Worm (Caenorhabditis elegans) whole organism, L4 larva: Measurements from ENCODE around the gene din-1.
A peak's percentile ranks its signal among the peaks of the same experiment; 100 is the strongest.

Experiments used
- D1046.2 ChIP-seq: fragments of 200-800 bp; sonication (Bioruptor generic); IDR thresholded peaks from 2 replicates; pipeline ENCODE4 v1.3.6; 2022; ENCODE audit warnings: missing genetic modification characterization, missing compliant biosample characterization
- F10B5.3 ChIP-seq: sonication (generic microtip); optimal IDR thresholded peaks from 2 replicates; lab custom pipeline; 2016; ENCODE audit warnings: mild to moderate bottlenecking, missing genetic modification characterization, missing compliant biosample characterization
- T26A8.4 ChIP-seq: fragments of 200-800 bp; sonication (Bioruptor generic); IDR thresholded peaks from 2 replicates; pipeline ENCODE4 v1.3.6; 2022; ENCODE audit warnings: missing genetic modification characterization, missing compliant biosample characterization
- Y105C5A.15 ChIP-seq: fragments of 200-800 bp; sonication (Bioruptor generic); IDR thresholded peaks from 2 replicates; pipeline ENCODE4 v1.3.6; 2022; ENCODE audit warnings: missing genetic modification characterization, missing compliant biosample characterization
- Y48G9A.11 ChIP-seq: fragments of 200-800 bp; sonication (Bioruptor generic); IDR thresholded peaks from 2 replicates; pipeline ENCODE4 v1.3.6; 2022; ENCODE audit warnings: missing genetic modification reagents, missing genetic modification characterization, missing compliant biosample characterization
- aha-1 ChIP-seq: fragments of 150-350 bp; peaks from one replicate; lab custom pipeline; 2014; ENCODE audit warnings: missing biosample characterization, missing genetic modification characterization
- ama-1 ChIP-seq: fragments of 150-350 bp; optimal IDR thresholded peaks from 2 replicates; lab custom pipeline; 2014; ENCODE audit warnings: inconsistent platforms, mixed read lengths
- arid-1 ChIP-seq: fragments of 200-800 bp; sonication (Bioruptor generic); conservative IDR thresholded peaks from 2 replicates; pipeline ENCODE4 v1.3.6; 2022; ENCODE audit warnings: missing genetic modification reagents, missing genetic modification characterization, missing compliant biosample characterization
- attf-4 ChIP-seq: sonication (generic microtip); optimal IDR thresholded peaks from 3 replicates; lab custom pipeline; 2017; ENCODE audit warnings: missing biosample characterization, missing genetic modification characterization
- ceh-20 ChIP-seq: fragments of 200-800 bp; sonication (Bioruptor generic); IDR thresholded peaks from 2 replicates; pipeline ENCODE4 v1.3.6; 2022; ENCODE audit warnings: missing genetic modification reagents, missing genetic modification characterization, missing compliant biosample characterization
- daf-16 ChIP-seq, 3 experiments: sonication (generic microtip); optimal IDR thresholded peaks; 2 replicates each; lab custom pipeline; 2016 to 2017; ENCODE audit warnings: missing genetic modification characterization in 3 of 3, missing genetic modification reagents in 3 of 3, mild to moderate bottlenecking in 2 of 3, missing compliant biosample characterization in 2 of 3, missing biosample characterization in 1 of 3, moderate library complexity in 1 of 3
- daf-8 ChIP-seq: fragments of 200-800 bp; sonication (Bioruptor generic); IDR thresholded peaks from 2 replicates; pipeline ENCODE4 v1.3.6; 2022; ENCODE audit warnings: missing genetic modification characterization, missing compliant biosample characterization
- dmd-6 ChIP-seq: fragments of 200-800 bp; sonication (Bioruptor generic); IDR thresholded peaks from 2 replicates; pipeline ENCODE4 v1.3.6; 2022; ENCODE audit warnings: missing genetic modification reagents, missing genetic modification characterization, missing compliant biosample characterization
- dmd-9 ChIP-seq: fragments of 200-800 bp; sonication (Bioruptor generic); IDR thresholded peaks from 2 replicates; pipeline ENCODE4 v1.3.6; 2022; ENCODE audit warnings: missing genetic modification reagents, missing genetic modification characterization, missing compliant biosample characterization
- dpl-1 ChIP-seq: fragments of 150-350 bp; optimal IDR thresholded peaks from 2 replicates; lab custom pipeline; 2014; ENCODE audit warnings: missing biosample characterization, missing genetic modification reagents, missing genetic modification characterization
- duxl-1 ChIP-seq: sonication (generic microtip); optimal IDR thresholded peaks from 2 replicates; lab custom pipeline; 2016; ENCODE audit warnings: mild to moderate bottlenecking, missing genetic modification characterization, moderate library complexity, missing compliant biosample characterization; ENCODE audit not compliant: poor library complexity
- dve-1 ChIP-seq: sonication (generic microtip); optimal IDR thresholded peaks from 2 replicates; lab custom pipeline; 2017; ENCODE audit warnings: antibody characterized with exemption, mild to moderate bottlenecking, missing genetic modification characterization, missing compliant biosample characterization; ENCODE audit not compliant: insufficient read depth
- gei-8 ChIP-seq: fragments of 200-800 bp; sonication (Bioruptor generic); optimal IDR thresholded peaks from 2 replicates; lab custom pipeline; 2018; ENCODE audit warnings: mild to moderate bottlenecking, missing genetic modification characterization, missing compliant biosample characterization
- hif-1 ChIP-seq, 2 experiments: sonication (generic microtip); optimal IDR thresholded peaks; 2 replicates each; lab custom pipeline; 2016 to 2017; ENCODE audit warnings: missing compliant biosample characterization in 2 of 2, missing genetic modification characterization in 2 of 2, missing genetic modification reagents in 2 of 2, missing genotype in 2 of 2, mild to moderate bottlenecking in 1 of 2
- hlh-11 ChIP-seq: fragments of 200-800 bp; sonication (Bioruptor generic); optimal IDR thresholded peaks from 2 replicates; lab custom pipeline; 2018; ENCODE audit warnings: mild to moderate bottlenecking, missing genetic modification characterization, missing compliant biosample characterization
- hlh-30 ChIP-seq: sonication (generic microtip); optimal IDR thresholded peaks from 2 replicates; lab custom pipeline; 2017; ENCODE audit warnings: antibody characterized with exemption, mild to moderate bottlenecking, missing genetic modification characterization, missing compliant biosample characterization; ENCODE audit not compliant: insufficient read depth
- lim-7 ChIP-seq: fragments of 200-800 bp; sonication (Bioruptor generic); IDR thresholded peaks from 2 replicates; pipeline ENCODE4 v1.3.6; 2022; ENCODE audit warnings: missing genetic modification characterization, missing compliant biosample characterization
- lin-1 ChIP-seq: fragments of 200-800 bp; sonication (Bioruptor generic); IDR thresholded peaks from 2 replicates; pipeline ENCODE4 v1.3.6; 2022; ENCODE audit warnings: missing genetic modification reagents, missing genetic modification characterization, missing compliant biosample characterization
- lin-39 ChIP-seq: fragments of 150-350 bp; optimal IDR thresholded peaks from 2 replicates; lab custom pipeline; 2014; ENCODE audit warnings: missing biosample characterization, missing genetic modification reagents, missing genetic modification characterization
- mdl-1 ChIP-seq, 2 experiments: fragments of 150-350 bp in 1 of 2; sonication (generic microtip) in 1 of 2; optimal IDR thresholded peaks; 2 replicates each; lab custom pipeline; 2014 to 2017; ENCODE audit warnings: missing biosample characterization in 2 of 2, missing genetic modification characterization in 2 of 2
- mdt-29 ChIP-seq: fragments of 200-800 bp; sonication (Bioruptor generic); IDR thresholded peaks from 2 replicates; pipeline ENCODE4 v1.3.6; 2022; ENCODE audit warnings: missing genetic modification reagents, missing genetic modification characterization, missing compliant biosample characterization
- mxl-3 ChIP-seq: fragments of 200-800 bp; sonication (Bioruptor generic); optimal IDR thresholded peaks from 2 replicates; lab custom pipeline; 2018; ENCODE audit warnings: mild to moderate bottlenecking, missing genetic modification characterization, missing compliant biosample characterization
- nhr-237 ChIP-seq: sonication (generic microtip); optimal IDR thresholded peaks from 2 replicates; lab custom pipeline; 2017; ENCODE audit warnings: missing biosample characterization, missing genetic modification characterization
- nhr-48 ChIP-seq: sonication (generic microtip); optimal IDR thresholded peaks from 2 replicates; lab custom pipeline; 2016; ENCODE audit warnings: mild to moderate bottlenecking, missing genetic modification characterization, missing compliant biosample characterization
- nhr-76 ChIP-seq: fragments of 150-350 bp; optimal IDR thresholded peaks from 2 replicates; lab custom pipeline; 2014; ENCODE audit warnings: missing biosample characterization, missing genetic modification characterization
- nhr-77 ChIP-seq: fragments of 150-350 bp; optimal IDR thresholded peaks from 2 replicates; lab custom pipeline; 2014; ENCODE audit warnings: missing biosample characterization, missing genetic modification characterization
- pha-4 ChIP-seq, 2 experiments: fragments of 150-350 bp in 1 of 2; fragments of 200-800 bp in 1 of 2; sonication (Bioruptor generic) in 1 of 2; IDR thresholded peaks in 1 of 2; optimal IDR thresholded peaks in 1 of 2; 2 replicates each; pipeline versions ENCODE4 v1.3.6 to Lab custom; 2014 to 2022; ENCODE audit warnings: missing genetic modification characterization in 2 of 2, missing genetic modification reagents in 2 of 2, missing biosample characterization in 1 of 2, missing compliant biosample characterization in 1 of 2
- pqm-1 ChIP-seq: sonication (generic microtip); optimal IDR thresholded peaks from 2 replicates; lab custom pipeline; 2017; ENCODE audit warnings: missing biosample characterization, missing genetic modification characterization
- sdz-12 ChIP-seq: fragments of 200-800 bp; sonication (Bioruptor generic); optimal IDR thresholded peaks from 2 replicates; lab custom pipeline; 2018; ENCODE audit warnings: mild to moderate bottlenecking, missing genetic modification characterization, missing compliant biosample characterization
- spr-1 ChIP-seq: sonication (generic microtip); optimal IDR thresholded peaks from 2 replicates; lab custom pipeline; 2016; ENCODE audit warnings: mild to moderate bottlenecking, missing genetic modification characterization, missing compliant biosample characterization
- spr-3 ChIP-seq: fragments of 200-800 bp; sonication (Bioruptor generic); optimal IDR thresholded peaks from 2 replicates; lab custom pipeline; 2018; ENCODE audit warnings: mild to moderate bottlenecking, missing genetic modification characterization, missing compliant biosample characterization
- tra-1 ChIP-seq: fragments of 200-800 bp; sonication (Bioruptor generic); IDR thresholded peaks from 2 replicates; pipeline ENCODE4 v1.3.6; 2022; ENCODE audit warnings: missing genetic modification reagents, missing genetic modification characterization, missing compliant biosample characterization
- unc-39 ChIP-seq: sonication (generic microtip); optimal IDR thresholded peaks from 2 replicates; lab custom pipeline; 2017; ENCODE audit warnings: missing biosample characterization, missing genetic modification characterization
- unc-62 ChIP-seq, 3 experiments: fragments of 150-350 bp in 1 of 3; sonication (generic microtip); optimal IDR thresholded peaks in 2 of 3; peaks in 1 of 3; 1 replicate in 1 of 3; 2 replicates in 2 of 3; lab custom pipeline; 2014 to 2017; ENCODE audit warnings: missing biosample characterization in 3 of 3, missing genetic modification characterization in 3 of 3, missing genetic modification reagents in 3 of 3, missing genotype in 1 of 3
- zag-1 ChIP-seq: fragments of 150-350 bp; optimal IDR thresholded peaks from 2 replicates; lab custom pipeline; 2014; ENCODE audit warnings: missing biosample characterization, missing genetic modification characterization
- zfp-2 ChIP-seq: sonication (generic microtip); optimal IDR thresholded peaks from 2 replicates; lab custom pipeline; 2016; ENCODE audit warnings: mild to moderate bottlenecking, missing genetic modification characterization, missing compliant biosample characterization
- ztf-11 ChIP-seq: fragments of 150-350 bp; optimal IDR thresholded peaks from 2 replicates; lab custom pipeline; 2014; ENCODE audit warnings: missing biosample characterization, missing genetic modification characterization

Gene din-1

ce11 chrII:11614103-11614857, 19.1 kb downstream of the din-1 start (continued):
- no peak for TF ChIP-seq zfp-2 (tag; lab: Kevin White, UChicago)
- TF ChIP-seq lim-7 (GFP tag; lab: Robert Waterston, UW) = no peak
- TF ChIP-seq pqm-1 (tag; lab: Kevin White, UChicago) = no peak
- no peak for TF ChIP-seq nhr-237 (tag; lab: Kevin White, UChicago)
- TF ChIP-seq D1046.2 (GFP tag; lab: Robert Waterston, UW) = no peak
- TF ChIP-seq aha-1 (tag; lab: Kevin White, UChicago) = peak; percentile 95
- peak; percentile 18 for TF ChIP-seq duxl-1 (tag; lab: Kevin White, UChicago)
- TF ChIP-seq arid-1 = no peak
- TF ChIP-seq spr-1 (tag; lab: Kevin White, UChicago) = no peak
- no peak for TF ChIP-seq zag-1 (tag; lab: Kevin White, UChicago)
- peak; percentile 38 for TF ChIP-seq nhr-77 (tag; lab: Kevin White, UChicago)
- no peak for TF ChIP-seq mdt-29 (GFP tag; lab: Robert Waterston, UW)

- no peak for TF ChIP-seq lin-39 (tag; lab: Kevin White, UChicago)
- 0 out of 2 replicates have a peak, but pooled peaks have one; percentile 51 for TF ChIP-seq lim-7 (GFP tag; lab: Robert Waterston, UW)
- peak in 1 of 2 experiments; percentile 29 for TF ChIP-seq mdl-1 (tag; optimal IDR thresholded peaks at IDR 0.05; lab: Kevin White, UChicago)
- no peak for TF ChIP-seq nhr-76 (tag; lab: Kevin White, UChicago)
- peak; percentile 52 for TF ChIP-seq hlh-30 (tag; lab: Kevin White, UChicago)
- TF ChIP-seq daf-16 (GFP tag; optimal IDR thresholded peaks at IDR 0.05; lab: Kevin White, UChicago) = no peak
- peak; percentile 57 for TF ChIP-seq daf-16 (tag; optimal IDR thresholded peaks at IDR 0.05; lab: Kevin White, UChicago)
- TF ChIP-seq mxl-3 = peak; percentile 9
- peak; percentile 50 for TF ChIP-seq dmd-6 (GFP tag; lab: Robert Waterston, UW)
- TF ChIP-seq hlh-11 = peak; percentile 17
- TF ChIP-seq dve-1 = peak; percentile 2
Observed at ce11 chrII:11612034-11612723, 21.2 kb downstream of the din-1 start, which contains the start of gene F07A11.5. Gene F07A11.5 (plus strand): TSS chrII:11612300.

- TF ChIP-seq dmd-9 (GFP tag; lab: Robert Waterston, UW) = no peak
- TF ChIP-seq dpl-1 (GFP tag; lab: Kevin White, UChicago) = no peak
- TF ChIP-seq zfp-2 (tag; lab: Kevin White, UChicago) = no peak
- no peak for TF ChIP-seq spr-1 (tag; lab: Kevin White, UChicago)
- TF ChIP-seq ztf-11 (tag; lab: Kevin White, UChicago) = no peak
- no peak for TF ChIP-seq F10B5.3 (tag; lab: Kevin White, UChicago)
- TF ChIP-seq lin-1 (GFP tag; lab: Robert Waterston, UW) = 0 out of 2 replicates have a peak, but pooled peaks have one; percentile 27
- no peak for TF ChIP-seq gei-8 (GFP tag; lab: Kevin White, UChicago)
- TF ChIP-seq Y105C5A.15 (GFP tag; lab: Robert Waterston, UW) = no peak
- no peak for TF ChIP-seq unc-39 (tag; lab: Kevin White, UChicago)
- TF ChIP-seq pha-4 (GFP tag; IDR thresholded peaks at IDR 0.05; lab: Robert Waterston, UW) = no peak
- TF ChIP-seq pha-4 (tag; optimal IDR thresholded peaks at IDR 0.05; lab: Kevin White, UChicago) = no peak
- TF ChIP-seq dmd-6 (GFP tag; lab: Robert Waterston, UW) = peak; percentile 85
- TF ChIP-seq ama-1 (lab: Kevin White, UChicago) = no peak
- no peak for TF ChIP-seq unc-62 (GFP tag; optimal IDR thresholded peaks at IDR 0.05 in 1 of 2; lab: Kevin White, UChicago)
- no peak for TF ChIP-seq unc-62 (tag; optimal IDR thresholded peaks at IDR 0.05; lab: Kevin White, UChicago)
- TF ChIP-seq attf-4 (tag; lab: Kevin White, UChicago) = no peak
- no peak for TF ChIP-seq daf-8 (GFP tag; lab: Robert Waterston, UW)
- peak; percentile 52 for TF ChIP-seq dve-1
- TF ChIP-seq ceh-20 (GFP tag; lab: Robert Waterston, UW) = no peak
- no peak for TF ChIP-seq daf-16 (GFP tag; optimal IDR thresholded peaks at IDR 0.05; lab: Kevin White, UChicago)
- peak; percentile 30 for TF ChIP-seq daf-16 (tag; optimal IDR thresholded peaks at IDR 0.05; lab: Kevin White, UChicago)
- no peak for TF ChIP-seq sdz-12 (GFP tag; lab: Kevin White, UChicago)
- TF ChIP-seq T26A8.4 = no peak
- TF ChIP-seq hif-1 (tag; optimal IDR thresholded peaks at IDR 0.05; lab: Kevin White, UChicago) = no peak
- TF ChIP-seq spr-3 = no peak
- TF ChIP-seq Y48G9A.11 (GFP tag; lab: Robert Waterston, UW) = no peak
- TF ChIP-seq nhr-48 (tag; lab: Kevin White, UChicago) = no peak
- no peak for TF ChIP-seq zag-1 (tag; lab: Kevin White, UChicago)
- TF ChIP-seq hlh-30 (tag; lab: Kevin White, UChicago) = peak; percentile 78
- peak; percentile 62 for TF ChIP-seq pqm-1 (tag; lab: Kevin White, UChicago)
- peak; percentile 66 for TF ChIP-seq tra-1 (GFP tag; lab: Robert Waterston, UW)
Observed at ce11 chrII:11611462-11611861, 21.9 kb downstream of the din-1 start.
